Worm (Caenorhabditis elegans): ENCODE measurements around the gene acr-3.

The acr-3 gene

ce11 chrX:6749124-6749822 lies 39.9 kb downstream of the acr-3 start (continued):
- TF ChIP-seq let-607 (tag; optimal IDR thresholded peaks at IDR 0.05): peak; percentile 13 to 82
- no peak for TF ChIP-seq efl-1 (GFP tag; optimal IDR thresholded peaks at IDR 0.05)
- TF ChIP-seq madf-8 (GFP tag; conservative IDR thresholded peaks at IDR 0.05): no peak
- no peak for TF ChIP-seq T26A5.8 (tag; optimal IDR thresholded peaks at IDR 0.05)
- TF ChIP-seq K11D2.4 (GFP tag; IDR thresholded peaks at IDR 0.05): peak; percentile 86
- TF ChIP-seq sea-2 (GFP tag; IDR thresholded peaks at IDR 0.05): peak; percentile 62; the same call in 1 of the 2 replicates
- TF ChIP-seq ztf-3 (GFP tag; optimal IDR thresholded peaks at IDR 0.05): no peak
- TF ChIP-seq lin-26 (GFP tag; IDR thresholded peaks at IDR 0.05): 0 out of 2 replicates have a peak, but pooled peaks have one; percentile 24
- no peak for TF ChIP-seq ceh-58 (GFP tag; IDR thresholded peaks at IDR 0.05)
- TF ChIP-seq pbrm-1 (GFP tag; IDR thresholded peaks at IDR 0.05): peak; percentile 45; the same call in 1 of the 2 replicates
- peak; percentile 39 for TF ChIP-seq ets-4 (GFP tag; optimal IDR thresholded peaks at IDR 0.05)
- peak; percentile 84 for TF ChIP-seq Y53G8AR.9 (GFP tag; conservative IDR thresholded peaks at IDR 0.05)
- TF ChIP-seq Y56A3A.18 (GFP tag; IDR thresholded peaks at IDR 0.05): no peak
- TF ChIP-seq ztf-26 (tag; optimal IDR thresholded peaks at IDR 0.05): peak; percentile 89
- peak; percentile 90 for TF ChIP-seq chd-7 (tag; optimal IDR thresholded peaks at IDR 0.05)
- TF ChIP-seq ztf-22 (GFP tag; optimal IDR thresholded peaks at IDR 0.05): peak; percentile 56
- 0 out of 2 replicates have a peak, but pooled peaks have one; percentile 47 for TF ChIP-seq Y95B8A.8 (GFP tag; IDR thresholded peaks at IDR 0.05)
- no peak for TF ChIP-seq madf-3 (GFP tag; IDR thresholded peaks at IDR 0.05)
- no peak for TF ChIP-seq F23B12.7 (tag; optimal IDR thresholded peaks at IDR 0.05; ENCODE audit: insufficient read depth)
- TF ChIP-seq somi-1 (GFP tag; optimal IDR thresholded peaks at IDR 0.05): peak; percentile 93
- 0 out of 2 replicates have a peak, but pooled peaks have one; percentile 16 for TF ChIP-seq cebp-1 (GFP tag; IDR thresholded peaks at IDR 0.05)
- TF ChIP-seq cebp-1 (tag; optimal IDR thresholded peaks at IDR 0.05): peak; percentile 73
- TF ChIP-seq ceh-40 (GFP tag; IDR thresholded peaks at IDR 0.05): no peak
- peak; percentile 74; the same call in 1 of the 2 replicates for TF ChIP-seq let-526 (GFP tag; IDR thresholded peaks at IDR 0.05)
- TF ChIP-seq rpc-1 (optimal IDR thresholded peaks at IDR 0.05): no peak
- TF ChIP-seq rpc-1 (tag; optimal IDR thresholded peaks at IDR 0.05): no peak
- peak; percentile 2 for TF ChIP-seq attf-5 (GFP tag; optimal IDR thresholded peaks at IDR 0.05)
- no peak for TF ChIP-seq C17E4.6 (GFP tag; IDR thresholded peaks at IDR 0.05)
- no peak for TF ChIP-seq sptf-2 (GFP tag; optimal IDR thresholded peaks at IDR 0.05)
- TF ChIP-seq egl-18 (GFP tag; IDR thresholded peaks at IDR 0.05): no peak
- no peak for TF ChIP-seq hlh-26 (GFP tag; conservative IDR thresholded peaks at IDR 0.05)
- no peak for TF ChIP-seq aptf-2 (GFP tag; conservative IDR thresholded peaks at IDR 0.05)
- TF ChIP-seq egl-44 (GFP tag; IDR thresholded peaks at IDR 0.05): peak; percentile 86
- TF ChIP-seq F52B5.7 (tag; optimal IDR thresholded peaks at IDR 0.05): no peak
- no peak for TF ChIP-seq ceh-79 (tag; optimal IDR thresholded peaks at IDR 0.05)
- no peak for TF ChIP-seq snpc-3.4 (tag; optimal IDR thresholded peaks at IDR 0.05)
- TF ChIP-seq madf-6 (GFP tag; IDR thresholded peaks at IDR 0.05): no peak
- TF ChIP-seq akir-1 (GFP tag; optimal IDR thresholded peaks at IDR 0.05): no peak
- no peak for TF ChIP-seq ceh-27 (GFP tag; optimal IDR thresholded peaks at IDR 0.05)
- no peak for TF ChIP-seq F57C9.4 (tag; optimal IDR thresholded peaks at IDR 0.05)

All from whole organism, young adult.